Fruit fly (Drosophila melanogaster): ENCODE data around the gene Muc68D.

Gene Muc68D

DNA sequence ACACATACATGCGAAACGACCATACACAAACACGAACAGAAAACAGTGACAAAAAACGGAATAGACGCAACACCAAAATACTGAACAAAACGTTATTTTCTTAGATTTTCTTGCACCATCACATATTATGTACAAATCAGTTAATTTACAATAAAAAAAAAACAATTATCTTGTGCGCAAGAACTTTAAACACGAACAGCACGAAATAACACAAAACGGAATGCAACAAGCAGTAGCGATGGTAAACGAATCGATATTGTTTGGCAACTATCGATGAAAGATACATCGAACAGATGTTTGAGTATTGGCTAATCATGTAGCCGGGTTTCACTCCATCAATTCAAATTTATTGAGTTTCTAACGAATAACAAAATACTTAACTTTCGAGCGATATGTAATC, 17.8 kb upstream of the Muc68D start, which contains the start of gene Pi3K68D:
Gene Pi3K68D, minus strand, starts transcription at position 241 of the 400 bp plus-strand sequence.
- peak; percentile 20 for TF ChIP-seq Sox14 (GFP tag; optimal IDR thresholded peaks at IDR 0.05)
- TF ChIP-seq Blimp-1 (GFP tag; optimal IDR thresholded peaks at IDR 0.05), result no peak

DNA sequence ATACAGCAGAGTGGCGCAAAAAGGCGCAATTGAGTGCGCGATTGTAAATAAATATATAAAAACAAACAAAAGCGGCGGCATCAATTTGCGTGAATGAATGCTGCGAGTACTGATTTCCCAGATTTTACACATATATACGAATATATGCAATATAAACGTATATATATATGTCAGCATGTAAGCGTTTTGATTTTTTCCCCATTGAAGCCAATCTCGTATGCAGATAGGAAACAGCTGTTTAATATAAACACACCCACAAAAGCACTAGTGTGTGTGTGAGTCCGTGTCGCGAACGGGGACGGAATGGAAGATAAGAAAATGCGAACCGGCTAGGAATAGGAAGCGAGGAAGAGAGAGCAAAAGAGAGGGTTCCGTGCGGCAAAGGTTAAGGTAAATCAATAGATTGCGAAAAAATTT, 17.0 kb upstream of the Muc68D start:
- no peak for TF ChIP-seq Ets96B (tag; optimal IDR thresholded peaks at IDR 0.05)
- peak; percentile 65 for TF ChIP-seq fkh (GFP tag; optimal IDR thresholded peaks at IDR 0.05)
- peak; percentile 48 for TF ChIP-seq CG16779 (tag; optimal IDR thresholded peaks at IDR 0.05)
- peak; percentile 26; the same call in 2 of the 3 replicates for TF ChIP-seq CG8119 (GFP tag; IDR thresholded peaks at IDR 0.05)
- no peak for TF ChIP-seq Hr38 (GFP tag; optimal IDR thresholded peaks at IDR 0.05)
- TF ChIP-seq Eip93F (GFP tag; optimal IDR thresholded peaks at IDR 0.05), result peak; percentile 8

dm6 chr3L:11788195-11788594, 16.2 kb upstream of the Muc68D start:
- TF ChIP-seq esn (GFP tag; optimal IDR thresholded peaks at IDR 0.05), result peak; percentile 38
- TF ChIP-seq CG6792 (GFP tag; optimal IDR thresholded peaks at IDR 0.05), result peak; percentile 25
- TF ChIP-seq CG10631 (GFP tag; optimal IDR thresholded peaks at IDR 0.05), result peak; percentile 1
- peak; percentile 81 for TF ChIP-seq vri (GFP tag; optimal IDR thresholded peaks at IDR 0.05)
- no peak for TF ChIP-seq CG11762 (GFP tag; optimal IDR thresholded peaks at IDR 0.05; ENCODE audit: insufficient read depth)
- TF ChIP-seq CG4318 (GFP tag; optimal IDR thresholded peaks at IDR 0.05), result no peak
- TF ChIP-seq fd85E (GFP tag; optimal IDR thresholded peaks at IDR 0.05), result no peak
- TF ChIP-seq achi (GFP tag; optimal IDR thresholded peaks at IDR 0.05), result no peak
- TF ChIP-seq Ets21C (GFP tag; optimal IDR thresholded peaks at IDR 0.05), result no peak
- no peak for TF ChIP-seq Sox102F (GFP tag; optimal IDR thresholded peaks at IDR 0.05)
- TF ChIP-seq Eip93F (GFP tag; optimal IDR thresholded peaks at IDR 0.05), result peak; percentile 52
- TF ChIP-seq fd59A (GFP tag; optimal IDR thresholded peaks at IDR 0.05), result no peak
- TF ChIP-seq acj6 (GFP tag; optimal IDR thresholded peaks at IDR 0.05), result no peak
- no peak for TF ChIP-seq CG6854 (GFP tag; optimal IDR thresholded peaks at IDR 0.05)
- 0 out of 3 replicates have a peak, but pooled peaks have one; percentile 12 for TF ChIP-seq CG6163 (GFP tag; IDR thresholded peaks at IDR 0.05)
- TF ChIP-seq Sox14 (GFP tag; optimal IDR thresholded peaks at IDR 0.05), result peak; percentile 4
- TF ChIP-seq Eip75B (GFP tag; optimal IDR thresholded peaks at IDR 0.05), result no peak

- TF ChIP-seq Sox102F (GFP tag; optimal IDR thresholded peaks at IDR 0.05) (no peak), Hr4 (GFP tag; optimal IDR thresholded peaks at IDR 0.05) (peak; percentile 70), CG7368 (GFP tag; optimal IDR thresholded peaks at IDR 0.05) (no peak), CG10631 (GFP tag; optimal IDR thresholded peaks at IDR 0.05) (no peak), svp (GFP tag) (peak; percentile 45), CG31627 (GFP tag; optimal IDR thresholded peaks at IDR 0.05) (no peak), CG15336 (GFP tag; IDR thresholded peaks at IDR 0.05) (peak; percentile 80), CG8119 (GFP tag; IDR thresholded peaks at IDR 0.05) (peak; percentile 44; the same call in 1 of the 3 replicates), Ets21C (GFP tag; optimal IDR thresholded peaks at IDR 0.05) (no peak), Gug (GFP tag; IDR thresholded peaks at IDR 0.05) (peak; percentile 50), CG9139 (GFP tag; optimal IDR thresholded peaks at IDR 0.05) (no peak), Met (GFP tag; optimal IDR thresholded peaks at IDR 0.05) (no peak), CG6792 (GFP tag; optimal IDR thresholded peaks at IDR 0.05) (no peak), eg (GFP tag; IDR thresholded peaks at IDR 0.05) (peak; percentile 73), net (GFP tag; optimal IDR thresholded peaks at IDR 0.05) (peak; percentile 29), CG11294 (GFP tag; IDR thresholded peaks at IDR 0.05) (peak; percentile 61), CG6163 (GFP tag; IDR thresholded peaks at IDR 0.05) (peak; percentile 74), achi (GFP tag; optimal IDR thresholded peaks at IDR 0.05) (peak; percentile 10), CG8319 (GFP tag; optimal IDR thresholded peaks at IDR 0.05) (no peak), Eip75B (GFP tag; optimal IDR thresholded peaks at IDR 0.05) (no peak)
These were observed 13.3 kb upstream of the Muc68D start for dm6 chr3L:11785291-11785690.

Data from whole organism, prepupa.